Worm (Caenorhabditis elegans) whole organism, L1 larva: Measurements from ENCODE around the gene acbp-4.

ENCODE experiments used
- mep-1 ChIP-seq: fragments of 150-350 bp; optimal IDR thresholded peaks from 2 replicates; lab custom pipeline; 2014; ENCODE audit warnings: missing biosample characterization, missing genetic modification characterization
- nhr-76 ChIP-seq: sonication (generic microtip); optimal IDR thresholded peaks from 2 replicates; lab custom pipeline; 2017; ENCODE audit warnings: missing biosample characterization, missing genetic modification characterization

ce11 chrIII:7331671-7332070 lies 22.8 kb upstream of the acbp-4 start:
- no peak for TF ChIP-seq mep-1 (tag; lab: Kevin White, UChicago)
- TF ChIP-seq nhr-76 = no peak
